Worm (Caenorhabditis elegans) whole organism, L2 larva: ENCODE results near the gene F35F10.6.

ENCODE experiments used
- F13H6.1 ChIP-seq: sonication (generic microtip); optimal IDR thresholded peaks from 2 replicates; lab custom pipeline; 2016; ENCODE audit warnings: missing genetic modification characterization, missing compliant biosample characterization
- Y55F3AM.14 ChIP-seq: fragments of 200-800 bp; sonication (Bioruptor generic); optimal IDR thresholded peaks from 2 replicates; lab custom pipeline; 2018; ENCODE audit warnings: mild to moderate bottlenecking, missing genetic modification characterization, missing compliant biosample characterization
- ZK546.5 ChIP-seq: sonication (generic microtip); optimal IDR thresholded peaks from 2 replicates; lab custom pipeline; 2017; ENCODE audit warnings: missing biosample characterization, missing genetic modification characterization
- alr-1 ChIP-seq: fragments of 150-350 bp; optimal IDR thresholded peaks from 2 replicates; lab custom pipeline; 2014; ENCODE audit warnings: missing biosample characterization, missing genetic modification characterization
- aly-2 ChIP-seq: fragments of 150-350 bp; optimal IDR thresholded peaks from 2 replicates; lab custom pipeline; 2014; ENCODE audit warnings: missing biosample characterization, missing genetic modification characterization
- ama-1 ChIP-seq: fragments of 150-350 bp; optimal IDR thresholded peaks from 2 replicates; lab custom pipeline; 2018; ENCODE audit warnings: inconsistent platforms
- blmp-1 ChIP-seq: sonication (generic microtip); optimal IDR thresholded peaks from 2 replicates; lab custom pipeline; 2017; ENCODE audit warnings: missing genetic modification characterization, mild to moderate bottlenecking, missing compliant biosample characterization, antibody characterized with exemption, moderate library complexity; ENCODE audit not compliant: insufficient read depth
- ceh-82 ChIP-seq: fragments of 150-350 bp; optimal IDR thresholded peaks from 2 replicates; lab custom pipeline; 2014; ENCODE audit warnings: missing biosample characterization, missing genetic modification characterization
- crh-2 ChIP-seq: sonication (generic microtip); optimal IDR thresholded peaks from 2 replicates; lab custom pipeline; 2017; ENCODE audit warnings: missing biosample characterization, missing genetic modification characterization
- dmd-4 ChIP-seq: sonication (generic microtip); optimal IDR thresholded peaks from 2 replicates; lab custom pipeline; 2017; ENCODE audit warnings: missing biosample characterization, missing genetic modification characterization
- egl-27 ChIP-seq: sonication (generic microtip); optimal IDR thresholded peaks from 3 replicates; lab custom pipeline; 2017; ENCODE audit warnings: missing biosample characterization, missing genetic modification reagents, missing genetic modification characterization
- elt-3 ChIP-seq: sonication (generic microtip); optimal IDR thresholded peaks from 2 replicates; lab custom pipeline; 2017; ENCODE audit warnings: missing biosample characterization, missing genetic modification characterization
- fos-1 ChIP-seq: fragments of 150-350 bp; optimal IDR thresholded peaks from 2 replicates; lab custom pipeline; 2014; ENCODE audit warnings: missing biosample characterization, missing genetic modification characterization
- gmeb-1 ChIP-seq: fragments of 150-350 bp; optimal IDR thresholded peaks from 2 replicates; lab custom pipeline; 2014; ENCODE audit warnings: missing biosample characterization, missing genetic modification characterization
- lin-11 ChIP-seq: fragments of 150-350 bp; sonication (generic microtip); optimal IDR thresholded peaks from 2 replicates; lab custom pipeline; 2014; ENCODE audit warnings: missing biosample characterization, missing genetic modification characterization, inconsistent platforms, mixed read lengths
- lin-13 ChIP-seq: fragments of 150-350 bp; optimal IDR thresholded peaks from 2 replicates; lab custom pipeline; 2014; ENCODE audit warnings: missing biosample characterization, missing genetic modification reagents, missing genetic modification characterization
- lin-39 ChIP-seq: fragments of 150-350 bp; optimal IDR thresholded peaks from 2 replicates; lab custom pipeline; 2014; ENCODE audit warnings: missing biosample characterization, missing genetic modification reagents, missing genetic modification characterization
- lsy-2 ChIP-seq, 2 experiments: fragments of 150-350 bp in 1 of 2; sonication (generic microtip) in 1 of 2; optimal IDR thresholded peaks; 2 replicates each; lab custom pipeline; 2014 to 2017; ENCODE audit warnings: missing biosample characterization in 2 of 2, missing genetic modification characterization in 2 of 2
- mab-5 ChIP-seq: fragments of 150-350 bp; optimal IDR thresholded peaks from 2 replicates; lab custom pipeline; 2014; ENCODE audit warnings: missing biosample characterization, missing genetic modification characterization
- mbf-1 ChIP-seq: sonication (generic microtip); optimal IDR thresholded peaks from 2 replicates; lab custom pipeline; 2017; ENCODE audit warnings: missing biosample characterization, missing genetic modification characterization
- mdl-1 ChIP-seq, 2 experiments: fragments of 150-350 bp in 1 of 2; sonication (generic microtip) in 1 of 2; optimal IDR thresholded peaks; 2 replicates each; lab custom pipeline; 2017; ENCODE audit warnings: missing biosample characterization in 2 of 2, missing genetic modification characterization in 2 of 2
- nhr-10 ChIP-seq: sonication (generic microtip); optimal IDR thresholded peaks from 2 replicates; lab custom pipeline; 2017; ENCODE audit warnings: missing biosample characterization, missing genetic modification characterization
- nhr-11 ChIP-seq: fragments of 150-350 bp; optimal IDR thresholded peaks from 2 replicates; lab custom pipeline; 2014; ENCODE audit warnings: missing biosample characterization, missing genetic modification characterization
- nhr-12 ChIP-seq: fragments of 150-350 bp; optimal IDR thresholded peaks from 2 replicates; lab custom pipeline; 2014; ENCODE audit warnings: missing biosample characterization, missing genetic modification characterization
- nhr-129 ChIP-seq: fragments of 150-350 bp; optimal IDR thresholded peaks from 2 replicates; lab custom pipeline; 2014; ENCODE audit warnings: missing biosample characterization, missing genetic modification characterization
- nhr-21 ChIP-seq: fragments of 150-350 bp; optimal IDR thresholded peaks from 2 replicates; lab custom pipeline; 2014; ENCODE audit warnings: missing biosample characterization, missing genetic modification characterization
- nhr-23 ChIP-seq: fragments of 150-350 bp; optimal IDR thresholded peaks from 2 replicates; lab custom pipeline; 2014; ENCODE audit warnings: missing biosample characterization, missing genetic modification reagents, missing genetic modification characterization
- nhr-237 ChIP-seq: fragments of 150-350 bp; optimal IDR thresholded peaks from 2 replicates; lab custom pipeline; 2014; ENCODE audit warnings: missing biosample characterization, missing genetic modification characterization
- nhr-25 ChIP-seq: fragments of 150-350 bp; sonication (generic microtip); optimal IDR thresholded peaks from 3 replicates; lab custom pipeline; 2014; ENCODE audit warnings: missing biosample characterization, missing genetic modification characterization
- nhr-6 ChIP-seq: fragments of 150-350 bp; optimal IDR thresholded peaks from 2 replicates; lab custom pipeline; 2014; ENCODE audit warnings: missing biosample characterization, missing genetic modification characterization
- nhr-77 ChIP-seq: fragments of 150-350 bp; optimal IDR thresholded peaks from 2 replicates; lab custom pipeline; 2014; ENCODE audit warnings: missing biosample characterization, missing genetic modification characterization
- peb-1 ChIP-seq: fragments of 150-350 bp; optimal IDR thresholded peaks from 2 replicates; lab custom pipeline; 2014; ENCODE audit warnings: missing biosample characterization, missing genetic modification characterization
- sem-4 ChIP-seq: fragments of 150-350 bp; optimal IDR thresholded peaks from 2 replicates; lab custom pipeline; 2014; ENCODE audit warnings: missing biosample characterization, missing genetic modification reagents, missing genetic modification characterization
- skn-1 ChIP-seq: sonication (generic microtip); optimal IDR thresholded peaks from 2 replicates; lab custom pipeline; 2017; ENCODE audit warnings: missing biosample characterization, missing genetic modification characterization
- sma-3 ChIP-seq: sonication (generic microtip); optimal IDR thresholded peaks from 2 replicates; lab custom pipeline; 2016; ENCODE audit warnings: missing genetic modification reagents, missing genetic modification characterization, missing compliant biosample characterization
- sma-9 ChIP-seq, 2 experiments: fragments of 150-350 bp in 1 of 2; sonication (generic microtip) in 1 of 2; optimal IDR thresholded peaks; 2 replicates each; lab custom pipeline; 2014 to 2016; ENCODE audit warnings: missing genetic modification characterization in 2 of 2, mild to moderate bottlenecking in 1 of 2, missing biosample characterization in 1 of 2, missing compliant biosample characterization in 1 of 2, missing genetic modification reagents in 1 of 2, moderate library complexity in 1 of 2
- snpc-4 ChIP-seq: fragments of 150-350 bp; optimal IDR thresholded peaks from 2 replicates; lab custom pipeline; 2014; ENCODE audit warnings: missing biosample characterization, missing genetic modification characterization
- unc-39 ChIP-seq: fragments of 150-350 bp; optimal IDR thresholded peaks from 2 replicates; lab custom pipeline; 2014; ENCODE audit warnings: missing biosample characterization, missing genetic modification characterization
- unc-55 ChIP-seq: fragments of 150-350 bp; sonication (generic microtip); optimal IDR thresholded peaks from 3 replicates; lab custom pipeline; 2014; ENCODE audit warnings: missing biosample characterization, missing genetic modification reagents, missing genetic modification characterization
- unc-62 ChIP-seq: fragments of 150-350 bp; optimal IDR thresholded peaks from 2 replicates; lab custom pipeline; 2014; ENCODE audit warnings: missing biosample characterization, missing genetic modification reagents, missing genetic modification characterization
- zag-1 ChIP-seq: fragments of 150-350 bp; optimal IDR thresholded peaks from 2 replicates; lab custom pipeline; 2014; ENCODE audit warnings: missing biosample characterization, missing genetic modification characterization
- ztf-11 ChIP-seq: sonication (generic microtip); optimal IDR thresholded peaks from 2 replicates; lab custom pipeline; 2017; ENCODE audit warnings: missing biosample characterization, missing genetic modification characterization
- ztf-4 ChIP-seq: fragments of 150-350 bp; optimal IDR thresholded peaks from 2 replicates; lab custom pipeline; 2014; ENCODE audit warnings: missing biosample characterization, missing genetic modification characterization

Gene F35F10.6

DNA sequence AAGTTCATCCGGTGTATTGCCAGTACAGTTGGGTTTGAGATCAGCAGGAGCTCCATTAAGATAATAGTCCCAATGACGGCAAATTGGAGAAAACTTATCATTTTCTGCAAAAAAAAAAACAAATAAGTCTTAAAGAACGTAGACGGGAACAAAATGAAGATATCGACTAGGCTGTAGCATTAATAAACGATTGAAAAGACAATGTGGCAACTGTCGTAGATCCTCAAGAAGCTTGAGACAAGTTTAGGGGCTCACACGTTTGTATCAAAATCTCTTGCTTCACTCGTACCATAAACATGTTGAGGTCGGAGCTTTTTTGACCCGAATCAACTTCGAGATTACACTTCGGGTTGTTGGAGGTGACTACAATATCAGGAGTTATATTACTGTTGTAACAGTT lies 30.8 kb upstream of the F35F10.6 start, which contains the start of gene F35F10.14:
Gene F35F10.14, minus strand, starts transcription at position 101 of the 400 bp plus-strand sequence.
- TF ChIP-seq lin-13 (GFP tag; lab: Kevin White, UChicago) (no peak), mdl-1 (tag; optimal IDR thresholded peaks at IDR 0.05; lab: Kevin White, UChicago) (no peak), zag-1 (tag; lab: Kevin White, UChicago) (no peak), gmeb-1 (no peak), lin-11 (tag; lab: Kevin White, UChicago) (no peak), ceh-82 (no peak), nhr-237 (no peak), lsy-2 (tag; optimal IDR thresholded peaks at IDR 0.05; lab: Kevin White, UChicago) (no peak), nhr-12 (tag; lab: Kevin White, UChicago) (no peak), nhr-11 (tag; lab: Kevin White, UChicago) (no peak), blmp-1 (tag; lab: Kevin White, UChicago) (no peak), nhr-77 (tag; lab: Kevin White, UChicago) (no peak), Y55F3AM.14 (GFP tag; lab: Kevin White, UChicago) (no peak)

DNA sequence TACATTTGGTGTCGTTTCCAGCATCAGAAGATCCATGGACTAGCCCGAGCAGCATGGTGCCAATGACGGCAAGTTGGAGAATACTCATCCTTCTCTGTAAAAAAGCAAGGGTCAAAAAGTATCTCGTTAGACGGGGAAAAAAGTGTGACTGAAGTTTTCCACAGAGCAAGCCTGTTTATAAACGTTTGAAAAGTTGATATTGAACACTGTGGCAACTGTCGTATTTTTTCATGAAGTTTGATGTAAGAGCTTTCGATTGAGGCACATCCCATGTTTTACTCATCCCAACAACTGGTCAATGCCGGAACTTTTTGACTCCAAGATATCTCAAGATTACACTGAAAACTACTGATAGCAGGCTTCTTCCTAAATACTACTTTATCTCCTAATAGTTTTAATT lies 29.8 kb upstream of the F35F10.6 start, which contains the start of gene F35F10.13:
Gene F35F10.13, minus strand, starts transcription at position 101 of the 400 bp plus-strand sequence.
- TF ChIP-seq nhr-12 (tag; lab: Kevin White, UChicago) (no peak), ZK546.5 (tag; lab: Kevin White, UChicago) (no peak), zag-1 (tag; lab: Kevin White, UChicago) (no peak), lin-13 (GFP tag; lab: Kevin White, UChicago) (no peak), snpc-4 (tag; lab: Kevin White, UChicago) (no peak), nhr-25 (tag; lab: Kevin White, UChicago) (no peak), crh-2 (tag; lab: Kevin White, UChicago) (no peak), ceh-82 (no peak), nhr-10 (tag; lab: Kevin White, UChicago) (no peak), ama-1 (lab: Kevin White, UChicago) (no peak), alr-1 (tag; lab: Kevin White, UChicago) (no peak), peb-1 (tag; lab: Kevin White, UChicago) (no peak), gmeb-1 (no peak), F13H6.1 (tag; lab: Kevin White, UChicago) (no peak), lin-11 (tag; lab: Kevin White, UChicago) (no peak), dmd-4 (tag; lab: Kevin White, UChicago) (no peak), unc-62 (GFP tag; lab: Kevin White, UChicago) (no peak), aly-2 (no peak)

DNA sequence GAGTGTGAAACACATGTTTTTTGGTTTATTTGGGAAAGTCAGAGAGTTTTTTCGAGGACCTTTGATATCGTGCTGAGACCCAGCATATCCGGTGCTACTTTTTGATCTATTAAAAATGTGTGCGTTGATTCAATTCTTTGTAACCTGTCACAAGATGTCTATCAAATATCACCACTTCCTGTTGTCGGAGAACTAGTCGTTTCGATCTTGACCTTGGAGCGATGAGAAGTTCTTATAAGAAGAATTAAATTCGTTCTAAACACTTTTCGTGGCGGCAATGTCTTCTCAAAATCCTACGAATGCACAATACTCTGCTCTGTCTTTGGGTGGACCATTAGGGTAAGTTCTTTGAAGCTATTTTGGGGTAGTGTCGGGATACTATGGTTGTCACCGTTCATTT lies 26.9 kb upstream of the F35F10.6 start, which contains the start of gene F35F10.1:
Gene F35F10.1, plus strand, starts transcription at position 200 of the 400 bp plus-strand sequence.
- TF ChIP-seq sma-9 (GFP tag; optimal IDR thresholded peaks at IDR 0.05; lab: Kevin White, UChicago) (peak; percentile 70), sma-9 (tag; optimal IDR thresholded peaks at IDR 0.05; lab: Kevin White, UChicago) (no peak), nhr-23 (tag; lab: Kevin White, UChicago) (no peak), egl-27 (tag; lab: Kevin White, UChicago) (no peak)
- TF ChIP-seq, all 48 proteins: peak for 1

DNA sequence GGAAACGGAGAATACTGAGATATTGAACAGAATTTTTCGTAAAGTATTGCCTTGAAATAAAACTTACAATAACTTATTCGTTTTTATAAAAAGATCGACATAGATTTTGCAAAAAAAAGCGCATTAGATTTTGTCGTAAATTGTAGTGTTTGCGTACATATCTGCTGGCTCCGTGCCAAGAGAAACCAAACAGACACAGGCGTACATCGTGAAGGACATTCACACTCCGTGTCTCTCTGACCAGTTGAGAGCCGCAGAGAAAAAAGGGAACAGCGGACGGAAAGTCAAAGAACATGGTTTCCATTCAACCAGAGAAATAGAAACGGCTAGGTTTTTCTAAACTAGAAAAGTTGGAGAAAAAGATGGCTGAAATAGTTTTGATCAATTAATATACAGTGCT lies 26.1 kb upstream of the F35F10.6 start, which contains the start of gene arrd-19:
Gene arrd-19, minus strand, starts transcription at position 209 of the 400 bp plus-strand sequence.
- peak; percentile 64 for TF ChIP-seq zag-1 (tag; lab: Kevin White, UChicago)
- TF ChIP-seq dmd-4 (tag; lab: Kevin White, UChicago) = no peak
- TF ChIP-seq nhr-10 (tag; lab: Kevin White, UChicago) = no peak
- TF ChIP-seq egl-27 (tag; lab: Kevin White, UChicago) = peak; percentile 78
- TF ChIP-seq ztf-4 = peak; percentile 40
- peak; percentile 31 for TF ChIP-seq snpc-4 (tag; lab: Kevin White, UChicago)
- TF ChIP-seq blmp-1 (tag; lab: Kevin White, UChicago) = peak; percentile 68
- TF ChIP-seq ceh-82 = no peak
- peak; percentile 72 for TF ChIP-seq fos-1 (tag; lab: Kevin White, UChicago)
- TF ChIP-seq peb-1 (tag; lab: Kevin White, UChicago) = no peak
- TF ChIP-seq nhr-77 (tag; lab: Kevin White, UChicago) = no peak
- peak; percentile 98 for TF ChIP-seq sma-9 (GFP tag; optimal IDR thresholded peaks at IDR 0.05; lab: Kevin White, UChicago)
- TF ChIP-seq sma-9 (tag; optimal IDR thresholded peaks at IDR 0.05; lab: Kevin White, UChicago) = no peak
- TF ChIP-seq elt-3 (tag; lab: Kevin White, UChicago) = no peak
- no peak for TF ChIP-seq lin-39 (tag; lab: Kevin White, UChicago)
- peak; percentile 82 for TF ChIP-seq nhr-21 (tag; lab: Kevin White, UChicago)
- no peak for TF ChIP-seq mab-5 (tag; lab: Kevin White, UChicago)
- TF ChIP-seq unc-62 (GFP tag; lab: Kevin White, UChicago) = no peak
- no peak for TF ChIP-seq mbf-1 (tag; lab: Kevin White, UChicago)
- TF ChIP-seq gmeb-1 = peak; percentile 47
- peak; percentile 69 for TF ChIP-seq unc-55
- no peak for TF ChIP-seq skn-1
- peak; percentile 24 for TF ChIP-seq lin-11 (tag; lab: Kevin White, UChicago)
- TF ChIP-seq lsy-2 (tag; optimal IDR thresholded peaks at IDR 0.05; lab: Kevin White, UChicago) = peak; percentile 41 to 88
- no peak for TF ChIP-seq nhr-11 (tag; lab: Kevin White, UChicago)
- no peak for TF ChIP-seq ZK546.5 (tag; lab: Kevin White, UChicago)
- TF ChIP-seq nhr-6 (tag; lab: Kevin White, UChicago) = peak; percentile 76
- peak; percentile 58 to 65 for TF ChIP-seq mdl-1 (tag; optimal IDR thresholded peaks at IDR 0.05; lab: Kevin White, UChicago)
- peak; percentile 64 for TF ChIP-seq sem-4 (tag; lab: Kevin White, UChicago)
- TF ChIP-seq nhr-129 (tag; lab: Kevin White, UChicago) = peak; percentile 80
- TF ChIP-seq alr-1 (tag; lab: Kevin White, UChicago) = no peak
- no peak for TF ChIP-seq aly-2
- TF ChIP-seq sma-3 (GFP tag; lab: Kevin White, UChicago) = peak; percentile 72
- no peak for TF ChIP-seq ztf-11 (tag; lab: Kevin White, UChicago)
- TF ChIP-seq unc-39 (tag; lab: Kevin White, UChicago) = no peak
- no peak for TF ChIP-seq nhr-237
